Fruit fly (Drosophila melanogaster): Measurements from ENCODE around the gene Osi14.

Osi14 gene

dm6 chr3R:6329774-6330298 is 30.9 kb downstream of the Osi14 start, which contains the start of gene Osi18:
Osi18 (plus strand) TSS chr3R:6330248.
- TF ChIP-seq Sox15 (GFP tag; optimal IDR thresholded peaks at IDR 0.05) (no peak), esn (GFP tag; optimal IDR thresholded peaks at IDR 0.05) (no peak), CG10631 (GFP tag; optimal IDR thresholded peaks at IDR 0.05) (no peak), Hr4 (GFP tag; optimal IDR thresholded peaks at IDR 0.05) (no peak)

dm6 chr3R:6334906-6335433 is 36.0 kb downstream of the Osi14 start, which contains the start of gene Osi19:
Osi19 (plus strand) TSS chr3R:6335362.
- TF ChIP-seq Lpt (GFP tag; optimal IDR thresholded peaks at IDR 0.05), result no peak
- no peak for TF ChIP-seq CG4318 (GFP tag; optimal IDR thresholded peaks at IDR 0.05)

- TF ChIP-seq CG3919 (GFP tag; optimal IDR thresholded peaks at IDR 0.05) (no peak), OdsH (GFP tag; optimal IDR thresholded peaks at IDR 0.05) (no peak)
These were observed 38.5 kb downstream of the Osi14 start for dm6 chr3R:6337397-6337796.

dm6 chr3R:6339795-6340194 is 40.9 kb downstream of the Osi14 start, which contains the start of gene Osi20:
Osi20 (plus strand) TSS chr3R:6340095.
- TF ChIP-seq CG8319 (GFP tag; optimal IDR thresholded peaks at IDR 0.05), result no peak
- no peak for TF ChIP-seq esn (GFP tag; optimal IDR thresholded peaks at IDR 0.05)
- no peak for TF ChIP-seq CG1621 (tag; optimal IDR thresholded peaks at IDR 0.05)

dm6 chr3R:6341668-6342067 is 42.7 kb downstream of the Osi14 start, which contains the start of gene CG17917:
CG17917 (plus strand) TSS chr3R:6341968.
- TF ChIP-seq CG7368 (GFP tag; optimal IDR thresholded peaks at IDR 0.05) (no peak), CG11902 (GFP tag; optimal IDR thresholded peaks at IDR 0.05) (no peak), CG32006 (GFP tag; optimal IDR thresholded peaks at IDR 0.05) (no peak)

dm6 chr3R:6342702-6343101 is 43.8 kb downstream of the Osi14 start, which contains the start of gene CG10298:
CG10298 (plus strand) TSS chr3R:6343002.
- TF ChIP-seq CG8319 (GFP tag; optimal IDR thresholded peaks at IDR 0.05), result no peak
- no peak for TF ChIP-seq OdsH (GFP tag; optimal IDR thresholded peaks at IDR 0.05)
- TF ChIP-seq Met (GFP tag; optimal IDR thresholded peaks at IDR 0.05), result no peak
- TF ChIP-seq spab (GFP tag; optimal IDR thresholded peaks at IDR 0.05), result no peak
- no peak for TF ChIP-seq CG6792 (GFP tag; optimal IDR thresholded peaks at IDR 0.05)
- TF ChIP-seq Eip93F (GFP tag; optimal IDR thresholded peaks at IDR 0.05), result no peak
- no peak for TF ChIP-seq Smox (GFP tag; optimal IDR thresholded peaks at IDR 0.05)
- TF ChIP-seq Hr39 (GFP tag; optimal IDR thresholded peaks at IDR 0.05), result no peak
- TF ChIP-seq Sox102F (GFP tag; optimal IDR thresholded peaks at IDR 0.05), result no peak
- no peak for TF ChIP-seq fkh (GFP tag; optimal IDR thresholded peaks at IDR 0.05)

dm6 chr3R:6343396-6344239 is 44.7 kb downstream of the Osi14 start, which contains the start of gene CG17919:
CG17919 (plus strand) TSS chr3R:6344029.
- TF ChIP-seq Ets21C (GFP tag; optimal IDR thresholded peaks at IDR 0.05) (no peak), CG8632 (GFP tag; optimal IDR thresholded peaks at IDR 0.05) (peak; percentile 57), pdm3 (GFP tag; optimal IDR thresholded peaks at IDR 0.05) (peak; percentile 24), CG4318 (GFP tag; optimal IDR thresholded peaks at IDR 0.05) (no peak), CG15336 (GFP tag; IDR thresholded peaks at IDR 0.05) (peak; percentile 53), salr (GFP tag; optimal IDR thresholded peaks at IDR 0.05) (peak in 1 of 2 experiments; percentile 12), CG6276 (GFP tag; optimal IDR thresholded peaks at IDR 0.05) (no peak), fd85E (GFP tag; optimal IDR thresholded peaks at IDR 0.05) (no peak), vri (GFP tag; optimal IDR thresholded peaks at IDR 0.05) (no peak), Sox102F (GFP tag; optimal IDR thresholded peaks at IDR 0.05) (no peak), CG8119 (GFP tag; IDR thresholded peaks at IDR 0.05) (peak; percentile 61), fd59A (GFP tag; optimal IDR thresholded peaks at IDR 0.05) (no peak), CG9139 (GFP tag; optimal IDR thresholded peaks at IDR 0.05) (no peak), CG34406 (GFP tag; optimal IDR thresholded peaks at IDR 0.05) (peak; percentile 58), cyc (GFP tag; optimal IDR thresholded peaks at IDR 0.05) (no peak), Eip75B (GFP tag; optimal IDR thresholded peaks at IDR 0.05) (no peak), CG31627 (GFP tag; optimal IDR thresholded peaks at IDR 0.05) (peak; percentile 13), CG11902 (GFP tag; optimal IDR thresholded peaks at IDR 0.05) (no peak), acj6 (GFP tag; optimal IDR thresholded peaks at IDR 0.05) (peak; percentile 52), Ets96B (tag; optimal IDR thresholded peaks at IDR 0.05) (peak; percentile 27)

All from whole organism, prepupa.